Worm (Caenorhabditis elegans): Measurements from ENCODE around the gene oac-29.

oac-29 gene

ce11 chrV:8648251-8648650 lies 12.8 kb upstream of the oac-29 start:
- peak in 1 of 2 experiments; percentile 22 for TF ChIP-seq lin-35 (GFP tag; optimal IDR thresholded peaks at IDR 0.05)
- TF ChIP-seq nhr-20 (tag; optimal IDR thresholded peaks at IDR 0.05) = peak; percentile 12
- no peak for TF ChIP-seq unc-98 (GFP tag; IDR thresholded peaks at IDR 0.05)
- peak; percentile 34 for TF ChIP-seq lin-14 (GFP tag; optimal IDR thresholded peaks at IDR 0.05)
- peak; percentile 1 for TF ChIP-seq pax-3 (tag; optimal IDR thresholded peaks at IDR 0.05)
- TF ChIP-seq nhr-71 (tag; optimal IDR thresholded peaks at IDR 0.05) = no peak
- no peak for TF ChIP-seq unc-130 (tag; optimal IDR thresholded peaks at IDR 0.05)
- no peak for TF ChIP-seq ces-1 (GFP tag; optimal IDR thresholded peaks at IDR 0.05)
- TF ChIP-seq C16A3.4 (tag; optimal IDR thresholded peaks at IDR 0.05) = no peak
- TF ChIP-seq egl-13 (tag; optimal IDR thresholded peaks at IDR 0.05) = no peak
- peak; percentile 57 for TF ChIP-seq pqm-1 (tag; optimal IDR thresholded peaks at IDR 0.05)
- TF ChIP-seq lin-13 (GFP tag; optimal IDR thresholded peaks at IDR 0.05) = no peak
- no peak for TF ChIP-seq zip-4 (GFP tag; optimal IDR thresholded peaks at IDR 0.05)
- no peak for TF ChIP-seq nhr-90 (tag; optimal IDR thresholded peaks at IDR 0.05; ENCODE audit: poor library complexity)
- peak; percentile 94 for TF ChIP-seq elt-2 (tag; optimal IDR thresholded peaks at IDR 0.05)
- no peak for TF ChIP-seq unc-30 (tag; optimal IDR thresholded peaks at IDR 0.05)
- TF ChIP-seq lin-39 (tag; optimal IDR thresholded peaks at IDR 0.05) = no peak
- no peak for TF ChIP-seq snu-23 (GFP tag; optimal IDR thresholded peaks at IDR 0.05)
- peak in 1 of 2 experiments; percentile 16 for TF ChIP-seq lsy-2 (tag; optimal IDR thresholded peaks at IDR 0.05)
- TF ChIP-seq tlp-1 (tag; optimal IDR thresholded peaks at IDR 0.05) = no peak
- no peak for TF ChIP-seq efl-3 (GFP tag; optimal IDR thresholded peaks at IDR 0.05)

- TF ChIP-seq mef-2 (tag; optimal IDR thresholded peaks at IDR 0.05) = no peak
- TF ChIP-seq elt-2 (tag; optimal IDR thresholded peaks at IDR 0.05) = peak; percentile 22
- TF ChIP-seq lin-35 (GFP tag; optimal IDR thresholded peaks at IDR 0.05) = no peak
- TF ChIP-seq nhr-12 (tag; optimal IDR thresholded peaks at IDR 0.05) = no peak
- no peak for TF ChIP-seq nhr-47 (tag; optimal IDR thresholded peaks at IDR 0.05)
Measured at ce11 chrV:8643093-8643492, 7.6 kb upstream of the oac-29 start, which contains the start of gene asp-13. Gene asp-13, minus strand, starts transcription at chrV:8643193.

ce11 chrV:8641266-8641665 lies 5.8 kb upstream of the oac-29 start, which contains the start of gene F28A12.3:
Gene F28A12.3, minus strand, starts transcription at chrV:8641366.
- TF ChIP-seq efl-1 (optimal IDR thresholded peaks at IDR 0.05) = no peak
- TF ChIP-seq efl-1 (GFP tag; optimal IDR thresholded peaks at IDR 0.05 in 1 of 2) = peak in 1 of 2 experiments; percentile 85
- no peak for TF ChIP-seq nhr-20 (tag; optimal IDR thresholded peaks at IDR 0.05)

ce11 chrV:8637666-8638271 lies 2.3 kb upstream of the oac-29 start, which contains the start of the genes F28A12.10 and acd-4:
Gene F28A12.10, minus strand, starts transcription at chrV:8637766.
Gene acd-4, plus strand, starts transcription at chrV:8638221.
- no peak for TF ChIP-seq efl-1 (optimal IDR thresholded peaks at IDR 0.05)
- TF ChIP-seq efl-1 (GFP tag; optimal IDR thresholded peaks at IDR 0.05 in 1 of 2) = no peak
- no peak for TF ChIP-seq nhr-12 (tag; optimal IDR thresholded peaks at IDR 0.05)
- no peak for TF ChIP-seq ama-1 (optimal IDR thresholded peaks at IDR 0.05)
- no peak for TF ChIP-seq nhr-77 (tag; optimal IDR thresholded peaks at IDR 0.05)
- no peak for TF ChIP-seq aly-2 (tag; optimal IDR thresholded peaks at IDR 0.05)

- TF ChIP-seq tbx-2 (tag; optimal IDR thresholded peaks at IDR 0.05) = no peak
- no peak for TF ChIP-seq pax-3 (tag; optimal IDR thresholded peaks at IDR 0.05)
- no peak for TF ChIP-seq sup-37 (GFP tag; optimal IDR thresholded peaks at IDR 0.05)
- TF ChIP-seq mab-9 (GFP tag; IDR thresholded peaks at IDR 0.05) = no peak
- TF ChIP-seq mdl-1 (tag; optimal IDR thresholded peaks at IDR 0.05) = no peak
- no peak for TF ChIP-seq dpl-1 (GFP tag; optimal IDR thresholded peaks at IDR 0.05)
- TF ChIP-seq nhr-19 (GFP tag; conservative IDR thresholded peaks at IDR 0.05) = no peak
- TF ChIP-seq xbp-1 (tag; optimal IDR thresholded peaks at IDR 0.05) = no peak
- no peak for TF ChIP-seq nhr-85 (tag)
- no peak for TF ChIP-seq aly-2 (tag; optimal IDR thresholded peaks at IDR 0.05)
- TF ChIP-seq unc-98 (GFP tag; IDR thresholded peaks at IDR 0.05) = no peak
- TF ChIP-seq fkh-8 (tag; optimal IDR thresholded peaks at IDR 0.05) = no peak
- TF ChIP-seq nhr-71 (tag; optimal IDR thresholded peaks at IDR 0.05) = no peak
- no peak for TF ChIP-seq egl-27 (tag; optimal IDR thresholded peaks at IDR 0.05)
- TF ChIP-seq unc-86 (tag; optimal IDR thresholded peaks at IDR 0.05) = no peak
- no peak for TF ChIP-seq pag-3 (tag; optimal IDR thresholded peaks at IDR 0.05; ENCODE audit: borderline replicate concordance, insufficient read depth)
- TF ChIP-seq lin-13 (GFP tag; optimal IDR thresholded peaks at IDR 0.05) = no peak
- no peak for TF ChIP-seq unc-130 (tag; optimal IDR thresholded peaks at IDR 0.05)
Measured at ce11 chrV:8636907-8637306, 1.4 kb upstream of the oac-29 start, which contains the start of gene grl-12. Gene grl-12, minus strand, starts transcription at chrV:8637007.

Data from whole organism, L1 larva.